Fruit fly (Drosophila melanogaster) whole organism, embryonic: ENCODE data around the gene Jhbp14.

Source experiments
- Antp ChIP-seq: fragments of 200-800 bp; sonication (Bioruptor generic); optimal IDR thresholded peaks from 3 replicates; lab custom pipeline; 2016; ENCODE audit warnings: missing biosample characterization, missing genetic modification characterization
- Bgb ChIP-seq: fragments of 200-800 bp; sonication (Bioruptor generic); IDR thresholded peaks from 2 replicates; pipeline ENCODE4 v1.3.6; 2022; ENCODE audit warnings: missing biosample characterization, missing genetic modification characterization; ENCODE audit not compliant: partially characterized antibody
- Bteb2 ChIP-seq: fragments of 200-800 bp; sonication (Bioruptor generic); optimal IDR thresholded peaks from 2 replicates; lab custom pipeline; 2016; ENCODE audit warnings: missing biosample characterization, missing genetic modification characterization
- C15 ChIP-seq: fragments of 200-800 bp; sonication (Bioruptor generic); IDR thresholded peaks from 3 replicates; pipeline ENCODE4 v1.3.6; 2022; ENCODE audit warnings: missing biosample characterization, missing genetic modification characterization
- CG12071 ChIP-seq: fragments of 200-800 bp; sonication (Bioruptor generic); optimal IDR thresholded peaks from 3 replicates; lab custom pipeline; 2018; ENCODE audit warnings: missing biosample characterization, mild to moderate bottlenecking, missing genetic modification characterization
- CG15011 ChIP-seq: fragments of 200-800 bp; sonication (Bioruptor generic); optimal IDR thresholded peaks from 3 replicates; lab custom pipeline; 2018; ENCODE audit warnings: missing biosample characterization, mild to moderate bottlenecking, missing genetic modification characterization
- CG15073 ChIP-seq: fragments of 200-800 bp; sonication (Bioruptor generic); optimal IDR thresholded peaks from 2 replicates; lab custom pipeline; 2016; ENCODE audit warnings: missing biosample characterization, missing genetic modification characterization
- CG15696 ChIP-seq: fragments of 200-800 bp; sonication (Bioruptor generic); optimal IDR thresholded peaks from 2 replicates; lab custom pipeline; 2019; ENCODE audit warnings: missing biosample characterization, mild to moderate bottlenecking, missing genetic modification characterization, moderate library complexity
- CG17385 ChIP-seq: fragments of 200-800 bp; sonication (Bioruptor generic); optimal IDR thresholded peaks from 3 replicates; lab custom pipeline; 2018; ENCODE audit warnings: missing biosample characterization, mild to moderate bottlenecking, missing genetic modification characterization
- CG2116 ChIP-seq: fragments of 200-800 bp; sonication (Bioruptor generic); optimal IDR thresholded peaks from 3 replicates; lab custom pipeline; 2018; ENCODE audit warnings: missing biosample characterization, mild to moderate bottlenecking, missing genetic modification characterization
- CG2678 ChIP-seq: fragments of 200-800 bp; sonication (Bioruptor generic); optimal IDR thresholded peaks from 3 replicates; lab custom pipeline; 2019; ENCODE audit warnings: missing biosample characterization, mild to moderate bottlenecking, missing genetic modification characterization, moderate library complexity
- CG2712 ChIP-seq: fragments of 200-800 bp; optimal IDR thresholded peaks from 3 replicates; lab custom pipeline; 2019; ENCODE audit warnings: missing biosample characterization, mild to moderate bottlenecking, missing genetic modification characterization, moderate library complexity
- CG31365 ChIP-seq: fragments of 200-800 bp; sonication (Bioruptor generic); optimal IDR thresholded peaks from 2 replicates; lab custom pipeline; 2018; ENCODE audit warnings: missing biosample characterization, mild to moderate bottlenecking, missing genetic modification characterization
- CG32532 ChIP-seq: fragments of 200-800 bp; sonication (Bioruptor generic); IDR thresholded peaks from 2 replicates; pipeline ENCODE4 v1.3.6; 2022; ENCODE audit warnings: missing biosample characterization, missing genetic modification characterization
- CG3838 ChIP-seq: fragments of 200-800 bp; sonication (Bioruptor generic); optimal IDR thresholded peaks from 3 replicates; lab custom pipeline; 2016; ENCODE audit warnings: missing biosample characterization, missing genetic modification characterization
- CG42726 ChIP-seq: fragments of 200-800 bp; sonication (Bioruptor generic); IDR thresholded peaks from 2 replicates; pipeline ENCODE4 v1.3.6; 2022; ENCODE audit warnings: missing biosample characterization, missing genetic modification characterization; ENCODE audit not compliant: partially characterized antibody
- CG4617 ChIP-seq: fragments of 200-800 bp; sonication (Bioruptor generic); optimal IDR thresholded peaks from 3 replicates; lab custom pipeline; 2016; ENCODE audit warnings: missing biosample characterization, missing genetic modification characterization, borderline replicate concordance
- CG6254 ChIP-seq: fragments of 200-800 bp; sonication (Bioruptor generic); optimal IDR thresholded peaks from 3 replicates; lab custom pipeline; 2017; ENCODE audit warnings: mild to moderate bottlenecking, missing biosample characterization, missing genetic modification reagents, missing genetic modification characterization
- CG6683 ChIP-seq: fragments of 200-800 bp; sonication (Bioruptor generic); optimal IDR thresholded peaks from 2 replicates; lab custom pipeline; 2017; ENCODE audit warnings: missing biosample characterization, mild to moderate bottlenecking, missing genetic modification characterization, missing genetic modification reagents
- CG7786 ChIP-seq: fragments of 200-800 bp; sonication (Bioruptor generic); optimal IDR thresholded peaks from 2 replicates; lab custom pipeline; 2016; ENCODE audit warnings: missing biosample characterization, missing genetic modification characterization
- CG7928 ChIP-seq: fragments of 200-800 bp; sonication (Bioruptor generic); optimal IDR thresholded peaks from 2 replicates; lab custom pipeline; 2017; ENCODE audit warnings: missing biosample characterization, mild to moderate bottlenecking, missing genetic modification characterization
- Doc3 ChIP-seq: fragments of 200-800 bp; sonication (Bioruptor generic); IDR thresholded peaks from 3 replicates; pipeline ENCODE4 v1.3.6; 2022; ENCODE audit warnings: missing biosample characterization, missing genetic modification characterization; ENCODE audit not compliant: partially characterized antibody
- Fer2 ChIP-seq: fragments of 200-800 bp; sonication (Bioruptor generic); optimal IDR thresholded peaks from 2 replicates; lab custom pipeline; 2018; ENCODE audit warnings: missing biosample characterization, mild to moderate bottlenecking, missing genetic modification characterization, moderate library complexity
- Max ChIP-seq: fragments of 200-800 bp; sonication (Bioruptor generic); optimal IDR thresholded peaks from 2 replicates; lab custom pipeline; 2016; ENCODE audit warnings: missing biosample characterization, mild to moderate bottlenecking, missing genetic modification characterization
- Myb ChIP-seq: fragments of 200-800 bp; sonication (Bioruptor generic); optimal IDR thresholded peaks from 2 replicates; lab custom pipeline; 2016; ENCODE audit warnings: missing biosample characterization, missing genetic modification characterization
- Nf-YA ChIP-seq: fragments of 200-800 bp; sonication (Bioruptor generic); IDR thresholded peaks from 2 replicates; pipeline ENCODE4 v1.3.6; 2022; ENCODE audit warnings: missing biosample characterization, missing genetic modification characterization
- Oli ChIP-seq: fragments of 200-800 bp; sonication (Bioruptor generic); optimal IDR thresholded peaks from 2 replicates; lab custom pipeline; 2018; ENCODE audit warnings: missing biosample characterization, mild to moderate bottlenecking, missing genetic modification characterization, moderate library complexity
- Sin3A ChIP-seq: fragments of >200 bp; optimal IDR thresholded peaks from 2 replicates; lab custom pipeline; 2018
- Taf1 ChIP-seq: fragments of 200-800 bp; sonication (Bioruptor generic); IDR thresholded peaks from 2 replicates; pipeline ENCODE4 v1.3.6; 2022; ENCODE audit warnings: missing biosample characterization, missing genetic modification characterization
- al ChIP-seq: fragments of 200-800 bp; sonication (Bioruptor generic); IDR thresholded peaks from 2 replicates; pipeline ENCODE4 v1.3.6; 2022; ENCODE audit warnings: missing biosample characterization, missing genetic modification characterization
- cad ChIP-seq: fragments of >200 bp; optimal IDR thresholded peaks from 2 replicates; lab custom pipeline; 2017; ENCODE audit warnings: missing biosample characterization, missing genetic modification characterization
- cwo ChIP-seq: fragments of 200-800 bp; sonication (Bioruptor generic); optimal IDR thresholded peaks from 3 replicates; lab custom pipeline; 2017; ENCODE audit warnings: missing biosample characterization, missing genetic modification characterization, mild to moderate bottlenecking, moderate library complexity, missing genetic modification reagents
- danr ChIP-seq: fragments of 200-800 bp; sonication (Bioruptor generic); IDR thresholded peaks from 2 replicates; pipeline ENCODE4 v1.3.6; 2022; ENCODE audit warnings: missing biosample characterization, missing genetic modification characterization
- dati ChIP-seq: fragments of 200-800 bp; sonication (Bioruptor generic); IDR thresholded peaks from 2 replicates; pipeline ENCODE4 v1.3.6; 2022; ENCODE audit warnings: missing biosample characterization, missing genetic modification characterization
- dpn ChIP-seq, 2 experiments: fragments of 200-800 bp; sonication (Bioruptor generic); optimal IDR thresholded peaks; 3 replicates each; lab custom pipeline; 2016; ENCODE audit warnings: missing biosample characterization in 2 of 2, missing genetic modification characterization in 2 of 2
- en ChIP-seq: fragments of 200-800 bp; sonication (Bioruptor generic); optimal IDR thresholded peaks from 2 replicates; lab custom pipeline; 2016; ENCODE audit warnings: missing biosample characterization, missing genetic modification characterization
- esg ChIP-seq: fragments of 200-800 bp; sonication (Bioruptor generic); conservative IDR thresholded peaks from 2 replicates; pipeline ENCODE4 v1.3.6; 2022; ENCODE audit warnings: missing biosample characterization, missing genetic modification characterization
- gem ChIP-seq: fragments of 200-800 bp; sonication (Bioruptor generic); optimal IDR thresholded peaks from 2 replicates; lab custom pipeline; 2019; ENCODE audit warnings: missing biosample characterization, mild to moderate bottlenecking, missing genetic modification characterization, moderate library complexity
- h ChIP-seq: fragments of >200 bp; optimal IDR thresholded peaks from 2 replicates; lab custom pipeline; 2017
- her ChIP-seq: fragments of 200-800 bp; sonication (Bioruptor generic); optimal IDR thresholded peaks from 2 replicates; lab custom pipeline; 2016; ENCODE audit warnings: missing biosample characterization, missing genetic modification characterization
- hth ChIP-seq: fragments of >200 bp; optimal IDR thresholded peaks from 2 replicates; lab custom pipeline; 2017; ENCODE audit warnings: inconsistent platforms
- klu ChIP-seq: fragments of 200-800 bp; sonication (Bioruptor generic); IDR thresholded peaks from 2 replicates; pipeline ENCODE4 v1.3.6; 2022; ENCODE audit warnings: missing biosample characterization, missing genetic modification characterization
- knrl ChIP-seq: fragments of 200-800 bp; sonication (Bioruptor generic); IDR thresholded peaks from 3 replicates; pipeline ENCODE4 v1.3.6; 2022; ENCODE audit warnings: missing biosample characterization, missing genetic modification characterization; ENCODE audit not compliant: partially characterized antibody
- lov ChIP-seq, 2 experiments: fragments of 200-800 bp in 1 of 2; fragments of >200 bp in 1 of 2; sonication (Bioruptor generic) in 1 of 2; IDR thresholded peaks in 1 of 2; optimal IDR thresholded peaks in 1 of 2; 2 replicates in 1 of 2; 3 replicates in 1 of 2; pipeline versions ENCODE4 v1.3.6 to Lab custom; 2017 to 2022; ENCODE audit warnings: missing biosample characterization in 1 of 2, missing genetic modification characterization in 1 of 2
- nmo ChIP-seq: fragments of 200-800 bp; sonication (Bioruptor generic); optimal IDR thresholded peaks from 2 replicates; lab custom pipeline; 2018; ENCODE audit warnings: missing biosample characterization, mild to moderate bottlenecking, missing genetic modification characterization, moderate library complexity
- prd ChIP-seq, 3 experiments: fragments of >200 bp in 2 of 3; fragments of 200-800 bp in 1 of 3; sonication (Bioruptor generic) in 1 of 3; optimal IDR thresholded peaks in 2 of 3; IDR thresholded peaks in 1 of 3; 2 replicates in 2 of 3; 3 replicates in 1 of 3; pipeline versions ENCODE4 v1.3.6 to Lab custom; 2017 to 2022; ENCODE audit warnings: missing biosample characterization in 1 of 3, missing genetic modification characterization in 1 of 3
- slbo ChIP-seq: fragments of 200-800 bp; sonication (Bioruptor generic); IDR thresholded peaks from 2 replicates; pipeline ENCODE4 v1.3.6; 2022; ENCODE audit warnings: missing biosample characterization, missing genetic modification characterization
- sob ChIP-seq: fragments of 200-800 bp; sonication (Bioruptor generic); IDR thresholded peaks from 2 replicates; pipeline ENCODE4 v1.3.6; 2022; ENCODE audit warnings: missing biosample characterization, missing genetic modification characterization
- sug ChIP-seq: fragments of 200-800 bp; optimal IDR thresholded peaks from 2 replicates; lab custom pipeline; 2019; ENCODE audit warnings: missing biosample characterization, mild to moderate bottlenecking, missing genetic modification characterization, moderate library complexity
- z ChIP-seq: fragments of 200-800 bp; sonication (Bioruptor generic); IDR thresholded peaks from 3 replicates; pipeline ENCODE4 v1.3.6; 2022; ENCODE audit warnings: missing biosample characterization, missing genetic modification characterization
- zen2 ChIP-seq: fragments of 200-800 bp; sonication (Bioruptor generic); IDR thresholded peaks from 3 replicates; pipeline ENCODE4 v1.3.6; 2022; ENCODE audit warnings: missing biosample characterization, missing genetic modification characterization; ENCODE audit not compliant: partially characterized antibody

Gene Jhbp14

dm6 chr2L:13191894-13192293, 44.4 kb upstream of the Jhbp14 start, which contains the start of the genes CG16974 and Edem2:
Gene CG16974 (minus strand): TSS chr2L:13191979.
Gene Edem2 (plus strand): TSS chr2L:13192201.
- no peak for TF ChIP-seq z (GFP tag; lab: Robert Waterston, UW)
- TF ChIP-seq klu: peak; percentile 73
- TF ChIP-seq CG6683: peak; percentile 25
- no peak for TF ChIP-seq CG12071 (GFP tag; lab: Kevin White, UChicago)
- peak; percentile 60 for TF ChIP-seq Sin3A (lab: Kevin White, UChicago)
- peak; percentile 48 for TF ChIP-seq knrl (GFP tag; lab: Robert Waterston, UW)
- TF ChIP-seq h (lab: Kevin White, UChicago): no peak
- TF ChIP-seq Max (GFP tag; lab: Kevin White, UChicago): peak; percentile 60
- peak; percentile 37 to 83 for TF ChIP-seq dpn (GFP tag; optimal IDR thresholded peaks at IDR 0.05; lab: Kevin White, UChicago)
- TF ChIP-seq CG42726: no peak
- TF ChIP-seq dati (GFP tag; lab: Robert Waterston, UW): no peak
- TF ChIP-seq C15 (GFP tag; lab: Robert Waterston, UW): no peak
- no peak for TF ChIP-seq CG7786
- no peak for TF ChIP-seq CG6254 (GFP tag; lab: Kevin White, UChicago)
- peak; percentile 8 for TF ChIP-seq Bteb2
- TF ChIP-seq CG15696 (tag; lab: Kevin White, UChicago): no peak
- TF ChIP-seq CG17385 (GFP tag; lab: Kevin White, UChicago): no peak
- TF ChIP-seq nmo (GFP tag; lab: Kevin White, UChicago): peak; percentile 84
- TF ChIP-seq CG31365: no peak
- TF ChIP-seq CG2712 (tag; lab: Kevin White, UChicago): no peak
- TF ChIP-seq Taf1: 0 out of 2 replicates have a peak, but pooled peaks have one; percentile 26
- peak; percentile 21; the same call in 1 of the 2 replicates for TF ChIP-seq danr (GFP tag; lab: Robert Waterston, UW)
- no peak for TF ChIP-seq prd (optimal IDR thresholded peaks at IDR 0.05; lab: Kevin White, UChicago)
- peak; percentile 90 for TF ChIP-seq prd (GFP tag; IDR thresholded peaks at IDR 0.05; lab: Robert Waterston, UW)
- TF ChIP-seq Antp (GFP tag; lab: Kevin White, UChicago): no peak
- no peak for TF ChIP-seq cwo (GFP tag; lab: Kevin White, UChicago)
- no peak for TF ChIP-seq Bgb (GFP tag; lab: Robert Waterston, UW)
- no peak for TF ChIP-seq en
- TF ChIP-seq CG15011 (GFP tag; lab: Kevin White, UChicago): no peak
- no peak for TF ChIP-seq zen2 (GFP tag; lab: Robert Waterston, UW)
- TF ChIP-seq Myb (GFP tag; lab: Kevin White, UChicago): no peak
- TF ChIP-seq CG4617: peak; percentile 90
- peak; percentile 61; the same call in 1 of the 2 replicates for TF ChIP-seq al (GFP tag; lab: Robert Waterston, UW)
- no peak for TF ChIP-seq gem (tag; lab: Kevin White, UChicago)
- no peak for TF ChIP-seq CG15073
- peak; percentile 65 for TF ChIP-seq esg (GFP tag; lab: Robert Waterston, UW)
- no peak for TF ChIP-seq hth (lab: Kevin White, UChicago)
- no peak for TF ChIP-seq CG7928 (GFP tag; lab: Kevin White, UChicago)
- peak; percentile 89 for TF ChIP-seq slbo
- TF ChIP-seq cad (GFP tag; lab: Kevin White, UChicago): no peak
- TF ChIP-seq CG2116 (GFP tag; lab: Kevin White, UChicago): peak; percentile 74
- no peak for TF ChIP-seq Fer2 (tag; lab: Kevin White, UChicago)
- peak; percentile 52 for TF ChIP-seq CG3838 (GFP tag; lab: Kevin White, UChicago)
- no peak for TF ChIP-seq Doc3 (GFP tag; lab: Robert Waterston, UW)
- peak; percentile 87 for TF ChIP-seq sob (GFP tag; lab: Robert Waterston, UW)
- peak; percentile 57; the same call in 1 of the 2 replicates for TF ChIP-seq Nf-YA (GFP tag; lab: Robert Waterston, UW)
- TF ChIP-seq Oli (tag; lab: Kevin White, UChicago): no peak
- no peak for TF ChIP-seq lov (optimal IDR thresholded peaks at IDR 0.05; lab: Kevin White, UChicago)
- TF ChIP-seq lov (GFP tag; IDR thresholded peaks at IDR 0.05; lab: Robert Waterston, UW): no peak
- TF ChIP-seq sug: no peak
- TF ChIP-seq CG32532 (GFP tag; lab: Robert Waterston, UW): peak; percentile 71
- TF ChIP-seq CG2678 (tag; lab: Kevin White, UChicago): no peak
- no peak for TF ChIP-seq her
